Fruit fly (Drosophila melanogaster) whole organism: ENCODE results near the gene Ltn1.

ENCODE experiments used
- CG8478 ChIP-seq: fragments of >200 bp; optimal IDR thresholded peaks from 2 replicates; lab custom pipeline; 2018; ENCODE audit warnings: inconsistent platforms
- EcR ChIP-seq, 2 experiments: fragments of >200 bp; optimal IDR thresholded peaks; 2 replicates each; lab custom pipeline; 2017; ENCODE audit warnings: missing biosample characterization in 2 of 2, missing genetic modification characterization in 2 of 2, missing genetic modification reagents in 2 of 2

- TF ChIP-seq CG8478 (no peak), EcR (GFP tag; optimal IDR thresholded peaks at IDR 0.05; lab: Kevin White, UChicago) (no peak)
Observed at dm6 chr3L:19524690-19525089, 27.4 kb downstream of the Ltn1 start.
